Fruit fly (Drosophila melanogaster): ENCODE data around the gene CG13919.

The CG13919 gene

DNA sequence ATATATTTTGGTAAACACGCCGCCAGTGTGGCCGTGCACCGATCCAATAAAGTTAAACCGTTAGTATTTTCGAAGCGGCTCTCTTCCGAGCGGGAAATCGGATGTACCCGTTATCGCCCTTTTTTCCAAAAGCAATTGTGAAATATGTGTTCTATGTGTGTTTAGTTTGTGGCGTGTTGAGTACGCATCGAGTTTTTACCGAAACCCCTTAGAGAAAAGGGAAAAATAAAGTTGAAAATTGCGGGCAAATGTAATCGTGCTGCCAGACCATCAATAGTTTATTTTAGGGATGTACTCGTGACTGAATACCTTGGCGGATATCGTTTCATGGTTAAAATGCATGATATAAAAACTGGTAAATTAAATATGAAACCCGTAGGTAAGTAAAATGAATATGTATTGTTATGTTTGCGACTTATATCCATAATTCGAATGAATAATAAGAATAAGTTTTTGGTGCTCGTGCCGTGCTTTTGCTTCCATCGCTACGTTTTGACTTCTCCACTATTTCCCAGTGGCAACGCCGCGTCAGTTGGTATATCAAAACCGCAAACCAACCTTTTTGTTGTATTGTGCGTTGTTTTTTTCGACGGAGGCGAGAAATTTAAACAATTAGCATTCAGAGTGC is 6.0 kb upstream of the CG13919 start, which contains the start of the genes Mettl2 and Bgb (continued):
- no peak for TF ChIP-seq CG17912 (GFP tag; optimal IDR thresholded peaks at IDR 0.05)
- peak; percentile 90 for TF ChIP-seq lilli (GFP tag; optimal IDR thresholded peaks at IDR 0.05)
- no peak for TF ChIP-seq tup (GFP tag; optimal IDR thresholded peaks at IDR 0.05)
- peak; percentile 57 for TF ChIP-seq crc (GFP tag; optimal IDR thresholded peaks at IDR 0.05)
- peak; percentile 56 for TF ChIP-seq Bteb2 (GFP tag; optimal IDR thresholded peaks at IDR 0.05)
- peak; percentile 75 for TF ChIP-seq CG14014 (GFP tag; IDR thresholded peaks at IDR 0.05)
- TF ChIP-seq CkIIα-i1 (GFP tag; IDR thresholded peaks at IDR 0.05): no peak
- TF ChIP-seq Sry-β (GFP tag; optimal IDR thresholded peaks at IDR 0.05): peak; percentile 30
- no peak for TF ChIP-seq dmrt99B (tag; optimal IDR thresholded peaks at IDR 0.05)
- TF ChIP-seq CG8359 (GFP tag; optimal IDR thresholded peaks at IDR 0.05; ENCODE audit: borderline replicate concordance): peak; percentile 24
- TF ChIP-seq CG11456 (GFP tag; IDR thresholded peaks at IDR 0.05): peak; percentile 86
- TF ChIP-seq Jarid2 (GFP tag; optimal IDR thresholded peaks at IDR 0.05): no peak
- TF ChIP-seq CoRest (tag; optimal IDR thresholded peaks at IDR 0.05): peak; percentile 83
- TF ChIP-seq abd-A (tag; optimal IDR thresholded peaks at IDR 0.05): no peak
- TF ChIP-seq pho (GFP tag; optimal IDR thresholded peaks at IDR 0.05): peak; percentile 84
- peak; percentile 71 for TF ChIP-seq CG1233 (GFP tag; optimal IDR thresholded peaks at IDR 0.05)
- TF ChIP-seq wdn (GFP tag; IDR thresholded peaks at IDR 0.05): peak; percentile 59; the same call in 1 of the 2 replicates
- TF ChIP-seq CG11504 (tag; optimal IDR thresholded peaks at IDR 0.05): no peak
- peak; percentile 78 for TF ChIP-seq Mrtf (GFP tag; IDR thresholded peaks at IDR 0.05)
- TF ChIP-seq Bgb (GFP tag; IDR thresholded peaks at IDR 0.05; ENCODE audit: partially characterized antibody): peak; percentile 88
- no peak for TF ChIP-seq CG7987 (GFP tag; optimal IDR thresholded peaks at IDR 0.05)
- TF ChIP-seq CG12744 (GFP tag; optimal IDR thresholded peaks at IDR 0.05): no peak
- peak; percentile 71 for TF ChIP-seq E2f1 (GFP tag; IDR thresholded peaks at IDR 0.05)
- TF ChIP-seq bab2 (GFP tag; optimal IDR thresholded peaks at IDR 0.05): peak; percentile 79
- no peak for TF ChIP-seq Tbp (GFP tag; optimal IDR thresholded peaks at IDR 0.05)
- TF ChIP-seq CG15073 (GFP tag; optimal IDR thresholded peaks at IDR 0.05): no peak
- TF ChIP-seq CG5245 (GFP tag; optimal IDR thresholded peaks at IDR 0.05): peak; percentile 65
- peak; percentile 51 for TF ChIP-seq CG6254 (GFP tag; optimal IDR thresholded peaks at IDR 0.05)
- peak; percentile 69 for TF ChIP-seq CG10979 (tag; optimal IDR thresholded peaks at IDR 0.05)
- TF ChIP-seq row (GFP tag; IDR thresholded peaks at IDR 0.05): peak; percentile 95
- no peak; the same call in 1 of the 2 replicates for TF ChIP-seq gt (GFP tag; IDR thresholded peaks at IDR 0.05)
- TF ChIP-seq CG31224 (GFP tag; IDR thresholded peaks at IDR 0.05): peak; percentile 72
- peak; percentile 88 for TF ChIP-seq CG6689 (GFP tag; IDR thresholded peaks at IDR 0.05)
- peak; percentile 84 for TF ChIP-seq CG4424 (GFP tag; optimal IDR thresholded peaks at IDR 0.05)
- TF ChIP-seq CG14050 (GFP tag; IDR thresholded peaks at IDR 0.05): peak; percentile 23; the same call in 2 of the 3 replicates
- peak; percentile 87 for TF ChIP-seq phol (tag; optimal IDR thresholded peaks at IDR 0.05)
- peak; percentile 63 for TF ChIP-seq CG17328 (GFP tag; IDR thresholded peaks at IDR 0.05)
- peak; percentile 35 for TF ChIP-seq dm (GFP tag; optimal IDR thresholded peaks at IDR 0.05)
- peak; percentile 2 for TF ChIP-seq CG7928 (GFP tag; optimal IDR thresholded peaks at IDR 0.05)
- TF ChIP-seq CG13894 (tag; optimal IDR thresholded peaks at IDR 0.05): peak; percentile 45
- TF ChIP-seq CG8089 (GFP tag; optimal IDR thresholded peaks at IDR 0.05): peak; percentile 62
- TF ChIP-seq CG10321 (GFP tag; IDR thresholded peaks at IDR 0.05): no peak
- 0 out of 3 replicates have a peak, but pooled peaks have one; percentile 34 for TF ChIP-seq otp (GFP tag; IDR thresholded peaks at IDR 0.05)
- no peak for TF ChIP-seq Dref (GFP tag; IDR thresholded peaks at IDR 0.05)
- no peak for TF ChIP-seq pros (GFP tag; optimal IDR thresholded peaks at IDR 0.05)
- no peak for TF ChIP-seq Blimp-1 (GFP tag; optimal IDR thresholded peaks at IDR 0.05)
- TF ChIP-seq Chrac-16 (GFP tag; optimal IDR thresholded peaks at IDR 0.05): peak; percentile 76
- peak; percentile 60 for TF ChIP-seq H2.0 (GFP tag; IDR thresholded peaks at IDR 0.05)
- TF ChIP-seq da (GFP tag; optimal IDR thresholded peaks at IDR 0.05): peak; percentile 61
- TF ChIP-seq stwl (tag; optimal IDR thresholded peaks at IDR 0.05): peak; percentile 42
